Worm (Caenorhabditis elegans): ENCODE data around the gene clec-38.

- TF ChIP-seq ama-1 (optimal IDR thresholded peaks at IDR 0.05) (no peak), pes-1 (GFP tag; IDR thresholded peaks at IDR 0.05) (no peak), ceh-36 (tag; optimal IDR thresholded peaks at IDR 0.05) (no peak), hmg-4 (GFP tag; optimal IDR thresholded peaks at IDR 0.05) (no peak), scrt-1 (GFP tag; IDR thresholded peaks at IDR 0.05) (no peak)
Observed at ce11 chrV:16746231-16746990, 11.0 kb upstream of the clec-38 start, which contains the start of gene gyg-2.
